Worm (Caenorhabditis elegans) whole organism, L4 larva: ENCODE measurements around the gene dis-3.
A peak's percentile ranks its signal among the peaks of the same experiment; 100 is the strongest.

Source experiments
- aha-1 ChIP-seq: fragments of 150-350 bp; peaks from one replicate; lab custom pipeline; 2014; ENCODE audit warnings: missing biosample characterization, missing genetic modification characterization
- fos-1 ChIP-seq: fragments of 150-350 bp; optimal IDR thresholded peaks from 2 replicates; lab custom pipeline; 2014; ENCODE audit warnings: missing biosample characterization, missing genetic modification characterization
- lir-3 ChIP-seq: sonication (generic microtip); optimal IDR thresholded peaks from 2 replicates; lab custom pipeline; 2016; ENCODE audit warnings: mild to moderate bottlenecking, missing genetic modification characterization, missing compliant biosample characterization
- mes-2 ChIP-seq: sonication (generic microtip); optimal IDR thresholded peaks from 2 replicates; lab custom pipeline; 2016; ENCODE audit warnings: missing genotype, mild to moderate bottlenecking, missing genetic modification characterization, missing compliant biosample characterization; ENCODE audit not compliant: poor library complexity, severe bottlenecking
- unc-62 ChIP-seq, 3 experiments: fragments of 150-350 bp in 1 of 3; sonication (generic microtip); optimal IDR thresholded peaks in 2 of 3; peaks in 1 of 3; 1 replicate in 1 of 3; 2 replicates in 2 of 3; lab custom pipeline; 2014 to 2017; ENCODE audit warnings: missing biosample characterization in 3 of 3, missing genetic modification characterization in 3 of 3, missing genetic modification reagents in 3 of 3, missing genotype in 1 of 3
- zip-2 ChIP-seq: fragments of 150-350 bp; optimal IDR thresholded peaks from 2 replicates; lab custom pipeline; 2014; ENCODE audit warnings: missing biosample characterization, missing genetic modification characterization

DNA sequence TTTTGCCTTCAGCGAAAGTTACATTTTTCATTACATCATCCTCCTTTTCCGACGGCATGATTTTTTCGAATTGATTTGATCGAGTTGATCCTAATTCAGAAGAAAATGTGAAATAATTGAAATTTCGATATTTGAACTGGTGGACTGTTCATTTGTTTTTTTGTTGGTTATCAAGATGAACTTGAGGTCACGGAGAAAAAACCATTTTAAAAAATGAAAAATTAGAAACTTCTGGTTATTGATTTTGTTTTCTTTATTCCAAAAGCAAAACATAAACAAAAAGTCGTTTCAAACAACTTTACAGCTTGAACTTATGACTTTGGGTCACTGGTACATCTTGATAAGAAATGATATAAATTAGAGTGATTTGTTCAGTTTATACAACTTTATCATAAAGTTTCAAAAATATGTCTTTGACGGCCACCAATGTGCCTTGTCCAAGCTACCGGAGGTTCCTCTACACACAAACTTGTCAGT lies 21.9 kb upstream of the dis-3 start, which contains the start of the genes ttbk-4 and W01B6.4:
- TF ChIP-seq mes-2 (tag; lab: Kevin White, UChicago) (no peak), zip-2 (tag; lab: Kevin White, UChicago) (no peak), aha-1 (no peak), unc-62 (GFP tag; optimal IDR thresholded peaks at IDR 0.05 in 1 of 2; lab: Kevin White, UChicago) (peak in 1 of 2 experiments; percentile 2), unc-62 (tag; optimal IDR thresholded peaks at IDR 0.05; lab: Kevin White, UChicago) (no peak), fos-1 (no peak), lir-3 (tag; lab: Kevin White, UChicago) (no peak)
